Worm (Caenorhabditis elegans) whole organism, mixed stage, embryonic: Measurements from ENCODE around the gene F19C7.8.
A peak's percentile ranks its signal among the peaks of the same experiment; 100 is the strongest.

ENCODE experiments used
- M03D4.4 ChIP-seq: sonication (generic microtip); optimal IDR thresholded peaks from 2 replicates; lab custom pipeline; 2017; ENCODE audit warnings: mild to moderate bottlenecking, missing genetic modification characterization, missing compliant biosample characterization
- bed-3 ChIP-seq: fragments of 200-800 bp; sonication (Bioruptor generic); optimal IDR thresholded peaks from 3 replicates; lab custom pipeline; 2018; ENCODE audit warnings: mild to moderate bottlenecking, missing genetic modification characterization, moderate library complexity, missing compliant biosample characterization
- blmp-1 ChIP-seq: fragments of 150-350 bp; optimal IDR thresholded peaks from 2 replicates; lab custom pipeline; 2014; ENCODE audit warnings: missing biosample characterization, missing genetic modification characterization
- ceh-39 ChIP-seq: fragments of 150-350 bp; optimal IDR thresholded peaks from 2 replicates; lab custom pipeline; 2014; ENCODE audit warnings: missing biosample characterization, missing genetic modification characterization
- ceh-43 ChIP-seq: fragments of 200-800 bp; sonication (Bioruptor generic); optimal IDR thresholded peaks from 2 replicates; lab custom pipeline; 2018; ENCODE audit warnings: mild to moderate bottlenecking, missing genetic modification characterization, moderate library complexity, missing compliant biosample characterization
- ceh-83 ChIP-seq: fragments of 200-800 bp; sonication (Bioruptor generic); optimal IDR thresholded peaks from 2 replicates; lab custom pipeline; 2018; ENCODE audit warnings: mild to moderate bottlenecking, missing genetic modification characterization, missing compliant biosample characterization
- ces-1 ChIP-seq: fragments of 150-350 bp; optimal IDR thresholded peaks from 2 replicates; lab custom pipeline; 2014; ENCODE audit warnings: missing biosample characterization, missing genetic modification reagents, missing genetic modification characterization
- cnd-1 ChIP-seq: fragments of 200-800 bp; sonication (Bioruptor generic); optimal IDR thresholded peaks from 2 replicates; lab custom pipeline; 2018; ENCODE audit warnings: mild to moderate bottlenecking, missing genetic modification characterization, missing compliant biosample characterization
- drap-1 ChIP-seq: fragments of 200-800 bp; sonication (Bioruptor generic); optimal IDR thresholded peaks from 3 replicates; lab custom pipeline; 2018; ENCODE audit warnings: mild to moderate bottlenecking, missing genetic modification characterization, missing compliant biosample characterization
- elt-1 ChIP-seq: sonication (generic microtip); optimal IDR thresholded peaks from 2 replicates; lab custom pipeline; 2017; ENCODE audit warnings: missing genetic modification characterization, mild to moderate bottlenecking, missing compliant biosample characterization, antibody characterized with exemption, moderate library complexity, borderline replicate concordance; ENCODE audit not compliant: insufficient read depth
- elt-3 ChIP-seq: fragments of 150-350 bp; optimal IDR thresholded peaks from 2 replicates; lab custom pipeline; 2014; ENCODE audit warnings: missing biosample characterization, missing genetic modification characterization
- flh-1 ChIP-seq: fragments of 200-800 bp; sonication (Bioruptor generic); optimal IDR thresholded peaks from 2 replicates; lab custom pipeline; 2018; ENCODE audit warnings: mild to moderate bottlenecking, missing genetic modification characterization, moderate library complexity, missing compliant biosample characterization
- ham-2 ChIP-seq: fragments of 200-800 bp; sonication (Bioruptor generic); optimal IDR thresholded peaks from 2 replicates; lab custom pipeline; 2018; ENCODE audit warnings: mild to moderate bottlenecking, missing genetic modification characterization, missing compliant biosample characterization
- lin-13 ChIP-seq: fragments of 150-350 bp; optimal IDR thresholded peaks from 2 replicates; lab custom pipeline; 2014; ENCODE audit warnings: missing biosample characterization, missing genetic modification characterization
- lin-32 ChIP-seq: fragments of 200-800 bp; sonication (Bioruptor generic); optimal IDR thresholded peaks from 2 replicates; lab custom pipeline; 2018; ENCODE audit warnings: mild to moderate bottlenecking, missing genetic modification characterization, missing compliant biosample characterization
- lsy-2 ChIP-seq: fragments of 150-350 bp; optimal IDR thresholded peaks from 2 replicates; lab custom pipeline; 2014; ENCODE audit warnings: missing biosample characterization, missing genetic modification characterization
- mab-5 ChIP-seq: fragments of 150-350 bp; optimal IDR thresholded peaks from 2 replicates; lab custom pipeline; 2014; ENCODE audit warnings: missing biosample characterization, missing genetic modification characterization
- mep-1 ChIP-seq: fragments of 150-350 bp; optimal IDR thresholded peaks from 2 replicates; lab custom pipeline; 2017; ENCODE audit warnings: missing biosample characterization, missing genetic modification reagents, missing genetic modification characterization, inconsistent platforms
- mls-2 ChIP-seq: sonication (generic microtip); optimal IDR thresholded peaks from 2 replicates; lab custom pipeline; 2016; ENCODE audit warnings: mild to moderate bottlenecking, missing genetic modification characterization, moderate library complexity, missing compliant biosample characterization
- nhr-12 ChIP-seq: fragments of 150-350 bp; optimal IDR thresholded peaks from 2 replicates; lab custom pipeline; 2014; ENCODE audit warnings: missing biosample characterization, missing genetic modification characterization
- nhr-2 ChIP-seq: fragments of 150-350 bp; optimal IDR thresholded peaks from 2 replicates; lab custom pipeline; 2014; ENCODE audit warnings: missing biosample characterization, missing genetic modification characterization
- nhr-237 ChIP-seq: fragments of 150-350 bp; optimal IDR thresholded peaks from 2 replicates; lab custom pipeline; 2014; ENCODE audit warnings: missing biosample characterization, missing genetic modification characterization
- nhr-28 ChIP-seq: fragments of 150-350 bp; optimal IDR thresholded peaks from 2 replicates; lab custom pipeline; 2014; ENCODE audit warnings: missing biosample characterization, missing genetic modification characterization
- nhr-76 ChIP-seq: sonication (generic microtip); optimal IDR thresholded peaks from 2 replicates; lab custom pipeline; 2017; ENCODE audit warnings: missing biosample characterization, missing genetic modification characterization
- pha-4 ChIP-seq: fragments of 150-350 bp; optimal IDR thresholded peaks from 2 replicates; lab custom pipeline; 2018; ENCODE audit warnings: missing biosample characterization, missing genetic modification reagents, missing genetic modification characterization
- sem-2 ChIP-seq: fragments of 200-800 bp; sonication (Bioruptor generic); optimal IDR thresholded peaks from 2 replicates; lab custom pipeline; 2018; ENCODE audit warnings: mild to moderate bottlenecking, missing genetic modification characterization, missing compliant biosample characterization
- snpc-4 ChIP-seq: fragments of 150-350 bp; optimal IDR thresholded peaks from 2 replicates; lab custom pipeline; 2014; ENCODE audit warnings: missing biosample characterization, missing genetic modification characterization
- sptf-1 ChIP-seq: sonication (generic microtip); optimal IDR thresholded peaks from 2 replicates; lab custom pipeline; 2017; ENCODE audit warnings: mild to moderate bottlenecking, missing genetic modification characterization, moderate library complexity, missing compliant biosample characterization
- tbx-8 ChIP-seq: fragments of 200-800 bp; sonication (Bioruptor generic); optimal IDR thresholded peaks from 2 replicates; lab custom pipeline; 2018; ENCODE audit warnings: mild to moderate bottlenecking, missing genetic modification characterization, moderate library complexity, missing compliant biosample characterization
- unc-120 ChIP-seq: sonication (generic microtip); optimal IDR thresholded peaks from 2 replicates; lab custom pipeline; 2017; ENCODE audit warnings: missing genetic modification characterization, missing compliant biosample characterization; ENCODE audit not compliant: poor library complexity, severe bottlenecking
- unc-39 ChIP-seq: fragments of 150-350 bp; optimal IDR thresholded peaks from 2 replicates; lab custom pipeline; 2014; ENCODE audit warnings: missing biosample characterization, missing genetic modification characterization
- unc-62 ChIP-seq: fragments of 150-350 bp; optimal IDR thresholded peaks from 2 replicates; lab custom pipeline; 2014; ENCODE audit warnings: missing biosample characterization, missing genetic modification reagents, missing genetic modification characterization
- zip-8 ChIP-seq: fragments of 150-350 bp; optimal IDR thresholded peaks from 2 replicates; lab custom pipeline; 2014; ENCODE audit warnings: missing biosample characterization, missing genetic modification characterization
- ztf-11 ChIP-seq: fragments of 150-350 bp; optimal IDR thresholded peaks from 2 replicates; lab custom pipeline; 2014; ENCODE audit warnings: missing biosample characterization, missing genetic modification characterization

Gene F19C7.8

DNA sequence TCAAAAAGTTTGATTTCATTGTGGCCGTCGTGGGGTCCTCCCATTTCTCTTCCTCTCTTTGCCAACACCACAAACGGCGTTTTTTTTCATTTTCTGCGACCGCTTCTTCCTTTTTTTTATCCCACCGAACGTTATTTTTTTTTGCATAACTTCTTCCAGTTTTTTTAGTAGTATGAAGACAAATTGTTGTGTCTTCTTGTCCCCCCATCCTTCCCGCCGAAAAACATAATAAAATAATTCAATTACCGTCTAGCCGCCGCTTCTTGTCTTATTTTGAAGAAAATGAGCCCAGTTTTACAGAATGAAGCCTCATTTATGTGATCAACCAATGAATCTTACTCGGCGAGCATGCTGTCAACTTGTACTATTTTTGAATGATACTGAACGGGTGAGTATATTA lies 31.3 kb upstream of the F19C7.8 start, which contains the start of gene F29B9.12:
TSS of gene F29B9.12 (plus strand) at position 301 of the 400 bp plus-strand sequence.
- TF ChIP-seq ces-1 (GFP tag; lab: Kevin White, UChicago) (peak; percentile 46), sem-2 (GFP tag; lab: Kevin White, UChicago) (no peak), elt-1 (tag; lab: Kevin White, UChicago) (no peak)

DNA sequence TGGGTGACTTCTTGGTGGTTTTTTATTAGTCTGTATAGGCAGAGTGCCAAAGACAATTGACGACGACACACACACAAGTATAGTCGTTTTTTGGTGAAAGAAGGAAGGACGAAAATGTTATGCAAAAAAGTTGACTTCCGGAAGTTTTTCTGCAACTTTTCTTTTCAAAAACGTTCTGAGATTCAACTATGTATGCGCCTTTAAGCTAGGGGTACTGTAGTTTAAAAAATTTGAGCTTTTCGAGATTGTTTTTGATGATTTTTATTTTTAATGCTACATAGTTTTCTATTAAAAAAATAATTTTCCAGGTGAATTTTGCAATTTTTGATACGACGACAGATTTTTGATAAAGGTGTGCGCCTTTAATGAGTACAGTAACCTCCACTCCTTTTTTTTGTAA lies 29.9 kb upstream of the F19C7.8 start:
- TF ChIP-seq nhr-28 (tag; lab: Kevin White, UChicago): no peak
- no peak for TF ChIP-seq flh-1 (GFP tag; lab: Kevin White, UChicago)
- TF ChIP-seq ceh-43 (GFP tag; lab: Kevin White, UChicago): no peak
- TF ChIP-seq drap-1 (GFP tag; lab: Kevin White, UChicago): no peak
- no peak for TF ChIP-seq nhr-76 (tag; lab: Kevin White, UChicago)
- no peak for TF ChIP-seq sptf-1 (tag; lab: Kevin White, UChicago)
- TF ChIP-seq cnd-1 (tag; lab: Kevin White, UChicago): no peak
- no peak for TF ChIP-seq mls-2
- TF ChIP-seq bed-3: no peak
- no peak for TF ChIP-seq ceh-39 (tag; lab: Kevin White, UChicago)
- no peak for TF ChIP-seq nhr-12 (tag; lab: Kevin White, UChicago)
- no peak for TF ChIP-seq lin-13 (tag; lab: Kevin White, UChicago)
- TF ChIP-seq elt-3 (tag; lab: Kevin White, UChicago): no peak
- TF ChIP-seq mep-1 (tag; lab: Kevin White, UChicago): no peak

DNA sequence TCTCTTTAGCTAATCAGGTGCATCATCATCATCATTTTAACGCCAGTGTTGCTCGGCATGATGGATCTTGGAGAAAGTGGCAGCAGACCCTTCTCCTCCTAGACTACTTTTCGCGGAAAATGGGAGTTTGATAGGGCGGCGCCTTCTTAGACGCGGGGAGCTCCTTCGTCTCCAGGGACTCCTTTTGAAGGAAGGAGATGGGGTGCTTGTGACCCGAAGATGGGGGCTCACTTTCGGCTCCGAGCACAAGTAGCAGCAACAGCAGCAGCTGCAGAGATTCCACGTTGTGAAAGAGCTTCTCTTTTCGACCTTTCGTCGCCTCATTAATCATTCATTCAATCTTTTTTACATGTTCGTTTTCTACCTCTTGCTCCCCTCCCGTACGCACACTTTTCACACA lies 29.5 kb upstream of the F19C7.8 start:
- TF ChIP-seq mep-1 (tag; lab: Kevin White, UChicago) (no peak), unc-120 (tag; lab: Kevin White, UChicago) (peak; percentile 36)

DNA sequence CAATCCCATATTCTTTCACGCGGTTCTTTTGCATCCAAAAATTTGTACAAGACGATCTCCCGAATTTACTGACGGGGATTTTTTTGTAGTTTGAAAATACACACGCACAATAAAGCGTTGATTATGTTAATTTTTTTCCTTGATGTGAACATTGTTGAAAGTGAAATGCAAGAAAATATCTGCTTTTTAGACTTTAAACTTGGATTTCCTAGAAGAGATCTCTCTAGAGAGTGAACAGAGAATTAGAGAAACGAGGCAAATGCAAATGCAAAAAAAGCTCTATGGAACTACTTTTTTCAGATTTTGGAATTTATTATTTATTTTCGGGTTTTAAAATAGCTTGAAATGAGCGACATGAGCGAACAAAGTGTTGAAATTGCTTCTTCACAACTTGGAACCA lies 27.2 kb upstream of the F19C7.8 start, which contains the start of gene F29B9.1:
TSS of gene F29B9.1 (plus strand) at position 301 of the 400 bp plus-strand sequence.
- no peak for TF ChIP-seq zip-8 (tag; lab: Kevin White, UChicago)
- TF ChIP-seq nhr-2 (tag; lab: Kevin White, UChicago): no peak
- TF ChIP-seq pha-4 (tag; lab: Kevin White, UChicago): no peak
- TF ChIP-seq mep-1 (tag; lab: Kevin White, UChicago): no peak
- no peak for TF ChIP-seq mab-5 (tag; lab: Kevin White, UChicago)
- no peak for TF ChIP-seq unc-62 (GFP tag; lab: Kevin White, UChicago)
- no peak for TF ChIP-seq ham-2 (GFP tag; lab: Kevin White, UChicago)
- TF ChIP-seq bed-3: no peak
- no peak for TF ChIP-seq ces-1 (GFP tag; lab: Kevin White, UChicago)
- no peak for TF ChIP-seq cnd-1 (tag; lab: Kevin White, UChicago)
- TF ChIP-seq lin-32: no peak
- no peak for TF ChIP-seq ceh-39 (tag; lab: Kevin White, UChicago)
- no peak for TF ChIP-seq lin-13 (tag; lab: Kevin White, UChicago)
- no peak for TF ChIP-seq unc-39
- no peak for TF ChIP-seq lsy-2 (tag; lab: Kevin White, UChicago)
- TF ChIP-seq, all 35 proteins: peak for 0

- TF ChIP-seq nhr-28 (tag; lab: Kevin White, UChicago) (no peak), unc-120 (tag; lab: Kevin White, UChicago) (peak; percentile 30), cnd-1 (tag; lab: Kevin White, UChicago) (peak; percentile 75), sptf-1 (tag; lab: Kevin White, UChicago) (peak; percentile 80), pha-4 (tag; lab: Kevin White, UChicago) (peak; percentile 28), ceh-83 (peak; percentile 60), unc-39 (no peak), bed-3 (peak; percentile 47), lsy-2 (tag; lab: Kevin White, UChicago) (peak; percentile 68), ceh-39 (tag; lab: Kevin White, UChicago) (peak; percentile 34), nhr-2 (tag; lab: Kevin White, UChicago) (no peak), zip-8 (tag; lab: Kevin White, UChicago) (no peak), nhr-12 (tag; lab: Kevin White, UChicago) (no peak), ces-1 (GFP tag; lab: Kevin White, UChicago) (peak; percentile 70), tbx-8 (peak; percentile 57), snpc-4 (tag; lab: Kevin White, UChicago) (no peak), ham-2 (GFP tag; lab: Kevin White, UChicago) (peak; percentile 61), blmp-1 (tag; lab: Kevin White, UChicago) (no peak), elt-3 (tag; lab: Kevin White, UChicago) (no peak), drap-1 (GFP tag; lab: Kevin White, UChicago) (peak; percentile 77), ceh-43 (GFP tag; lab: Kevin White, UChicago) (peak; percentile 5), flh-1 (GFP tag; lab: Kevin White, UChicago) (no peak), nhr-76 (tag; lab: Kevin White, UChicago) (no peak), M03D4.4 (tag; lab: Kevin White, UChicago) (no peak), mep-1 (tag; lab: Kevin White, UChicago) (peak; percentile 77), ztf-11 (tag; lab: Kevin White, UChicago) (no peak), mls-2 (peak; percentile 77), elt-1 (tag; lab: Kevin White, UChicago) (no peak), lin-13 (tag; lab: Kevin White, UChicago) (peak; percentile 75), lin-32 (peak; percentile 55), mab-5 (tag; lab: Kevin White, UChicago) (no peak), sem-2 (GFP tag; lab: Kevin White, UChicago) (peak; percentile 48), nhr-237 (tag; lab: Kevin White, UChicago) (peak; percentile 89)
These were observed 22.5 kb upstream of the F19C7.8 start, which contains the start of the genes F29B9.11 and jmjd-1.2 for ce11 chrIV:4660151-4661041. F29B9.11 (minus strand) TSS chrIV:4660201. jmjd-1.2 (plus strand) TSS chrIV:4660991.
